Worm (Caenorhabditis elegans): Measurements from ENCODE around the gene F32E10.8.

ce11 chrIV:7588631-7589030 lies 21.2 kb downstream of the F32E10.8 start, which contains the start of gene cla-1:
- TF ChIP-seq fkh-8 (tag; optimal IDR thresholded peaks at IDR 0.05) (no peak), sptf-1 (tag; optimal IDR thresholded peaks at IDR 0.05) (no peak), aha-1 (tag; optimal IDR thresholded peaks at IDR 0.05) (no peak), F16B12.6 (tag; optimal IDR thresholded peaks at IDR 0.05) (no peak), egl-27 (tag; optimal IDR thresholded peaks at IDR 0.05) (no peak)

All from whole organism, L1 larva.